Fruit fly (Drosophila melanogaster) whole organism, pupa: ENCODE results near the gene CG34126.

Source experiments
- CG12605 ChIP-seq: fragments of 200-800 bp; sonication (Bioruptor generic); IDR thresholded peaks from 2 replicates; pipeline ENCODE4 v1.3.6; 2022; ENCODE audit warnings: missing biosample characterization, missing genetic modification characterization
- CG13204 ChIP-seq: fragments of 200-800 bp; sonication (Bioruptor generic); optimal IDR thresholded peaks from 2 replicates; lab custom pipeline; 2018; ENCODE audit warnings: missing biosample characterization, mild to moderate bottlenecking, missing genetic modification characterization, moderate library complexity
- CG15710 ChIP-seq: fragments of 200-800 bp; sonication (Bioruptor generic); optimal IDR thresholded peaks from 2 replicates; lab custom pipeline; 2018; ENCODE audit warnings: missing biosample characterization, mild to moderate bottlenecking, missing genetic modification characterization, moderate library complexity
- CG17806 ChIP-seq: fragments of 200-800 bp; sonication (Bioruptor generic); optimal IDR thresholded peaks from 2 replicates; lab custom pipeline; 2018; ENCODE audit warnings: missing biosample characterization, mild to moderate bottlenecking, missing genetic modification characterization, moderate library complexity
- CG34367 ChIP-seq: fragments of 200-800 bp; sonication (Bioruptor generic); optimal IDR thresholded peaks from 2 replicates; lab custom pipeline; 2018; ENCODE audit warnings: missing biosample characterization, mild to moderate bottlenecking, missing genetic modification characterization
- CG4496 ChIP-seq: fragments of 200-800 bp; sonication (Bioruptor generic); IDR thresholded peaks from 3 replicates; pipeline ENCODE4 v1.3.6; 2022; ENCODE audit warnings: missing biosample characterization, missing genetic modification characterization
- CG8301 ChIP-seq: fragments of 200-800 bp; sonication (Bioruptor generic); optimal IDR thresholded peaks from 2 replicates; lab custom pipeline; 2018; ENCODE audit warnings: missing biosample characterization, mild to moderate bottlenecking, missing genetic modification characterization
- CG9948 ChIP-seq: fragments of 200-800 bp; sonication (Bioruptor generic); optimal IDR thresholded peaks from 2 replicates; lab custom pipeline; 2018; ENCODE audit warnings: missing biosample characterization, mild to moderate bottlenecking, missing genetic modification characterization, moderate library complexity
- EcR ChIP-seq: fragments of 200-800 bp; sonication (Bioruptor generic); optimal IDR thresholded peaks from 3 replicates; lab custom pipeline; 2019; ENCODE audit warnings: missing biosample characterization, missing genetic modification characterization, mild to moderate bottlenecking, moderate library complexity, missing genetic modification reagents
- Ets98B ChIP-seq: fragments of 200-800 bp; sonication (Bioruptor generic); IDR thresholded peaks from 2 replicates; pipeline ENCODE4 v1.3.6; 2022; ENCODE audit warnings: missing biosample characterization, missing genetic modification characterization
- Pif1A ChIP-seq: fragments of 200-800 bp; sonication (Bioruptor generic); optimal IDR thresholded peaks from 3 replicates; lab custom pipeline; 2016; ENCODE audit warnings: missing biosample characterization, missing genetic modification characterization
- Pif1B ChIP-seq: fragments of 200-800 bp; sonication (Bioruptor generic); optimal IDR thresholded peaks from 3 replicates; lab custom pipeline; 2016; ENCODE audit warnings: missing biosample characterization, missing genetic modification characterization
- Snoo ChIP-seq: fragments of 200-800 bp; sonication (Bioruptor generic); optimal IDR thresholded peaks from 3 replicates; lab custom pipeline; 2017; ENCODE audit warnings: missing biosample characterization, mild to moderate bottlenecking, missing genetic modification characterization, inconsistent platforms
- gl ChIP-seq: fragments of 200-800 bp; sonication (Bioruptor generic); optimal IDR thresholded peaks from 2 replicates; lab custom pipeline; 2018; ENCODE audit warnings: missing biosample characterization, mild to moderate bottlenecking, missing genetic modification characterization

DNA sequence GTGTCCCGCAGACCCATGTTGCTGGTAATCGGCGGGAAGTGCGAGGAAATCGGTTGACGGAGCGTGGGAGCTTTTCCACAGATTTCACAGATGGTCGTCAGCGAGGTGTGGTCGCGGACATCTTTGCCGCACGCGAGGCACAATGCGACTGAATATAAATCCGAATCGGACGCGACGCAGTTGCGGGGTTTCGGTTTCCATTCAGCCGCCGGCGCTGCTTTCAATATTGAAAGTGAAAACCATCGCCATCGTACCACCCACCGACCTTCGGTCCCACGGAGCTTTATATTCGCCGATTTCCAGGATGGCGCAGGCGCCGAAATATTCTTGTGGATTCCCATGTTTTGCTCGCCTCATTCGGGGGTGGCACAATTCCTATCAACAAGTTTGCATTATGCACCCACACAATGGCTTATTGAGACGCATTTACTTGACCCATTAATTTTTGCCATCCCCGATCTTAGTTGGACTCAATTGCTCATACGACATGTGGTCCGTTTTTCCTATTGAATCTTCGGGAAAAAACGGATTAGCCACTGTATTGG, 45.0 kb upstream of the CG34126 start, which contains the start of gene hoe2:
- TF ChIP-seq CG13204 (GFP tag; lab: Kevin White, UChicago) (no peak), CG9948 (tag; lab: Kevin White, UChicago) (no peak), CG8301 (tag; lab: Kevin White, UChicago) (no peak), CG15710 (tag; lab: Kevin White, UChicago) (no peak), CG12605 (GFP tag; lab: Robert Waterston, UW) (peak; percentile 60; the same call in 1 of the 2 replicates), Pif1B (GFP tag; lab: Kevin White, UChicago) (no peak), CG34367 (tag; lab: Kevin White, UChicago) (no peak), gl (tag; lab: Kevin White, UChicago) (no peak), Pif1A (GFP tag; lab: Kevin White, UChicago) (no peak), Snoo (tag; lab: Kevin White, UChicago) (no peak), Ets98B (no peak), EcR (no peak), CG17806 (tag; lab: Kevin White, UChicago) (no peak), CG4496 (GFP tag; lab: Robert Waterston, UW) (no peak)
